Fruit fly (Drosophila melanogaster): ENCODE data around the gene PMCA.

- TF ChIP-seq org-1 (GFP tag; optimal IDR thresholded peaks at IDR 0.05): no peak
- no peak for TF ChIP-seq aop (GFP tag; IDR thresholded peaks at IDR 0.05)
- no peak for TF ChIP-seq CG8478 (optimal IDR thresholded peaks at IDR 0.05)
- peak in 1 of 2 experiments; percentile 7 for TF ChIP-seq chif (GFP tag; optimal IDR thresholded peaks at IDR 0.05)
Observed at dm6 chr4:395869-396568, 37.3 kb upstream of the PMCA start.

Measured in whole organism, embryonic.